Fruit fly (Drosophila melanogaster) whole organism, pupa: ENCODE data around the gene eEF2.
A peak's percentile ranks its signal among the peaks of the same experiment; 100 is the strongest.

ENCODE experiments used
- CG10348 ChIP-seq: fragments of 200-800 bp; sonication (Bioruptor generic); IDR thresholded peaks from 2 replicates; pipeline ENCODE4 v1.3.6; 2022; ENCODE audit warnings: missing biosample characterization, missing genetic modification characterization
- CG12605 ChIP-seq: fragments of 200-800 bp; sonication (Bioruptor generic); IDR thresholded peaks from 2 replicates; pipeline ENCODE4 v1.3.6; 2022; ENCODE audit warnings: missing biosample characterization, missing genetic modification characterization
- CG13204 ChIP-seq: fragments of 200-800 bp; sonication (Bioruptor generic); optimal IDR thresholded peaks from 2 replicates; lab custom pipeline; 2018; ENCODE audit warnings: missing biosample characterization, mild to moderate bottlenecking, missing genetic modification characterization, moderate library complexity
- CG14655 ChIP-seq: fragments of 200-800 bp; sonication (Bioruptor generic); optimal IDR thresholded peaks from 3 replicates; lab custom pipeline; 2017; ENCODE audit warnings: mild to moderate bottlenecking, missing biosample characterization, missing genetic modification reagents, missing genetic modification characterization
- CG15710 ChIP-seq: fragments of 200-800 bp; sonication (Bioruptor generic); optimal IDR thresholded peaks from 2 replicates; lab custom pipeline; 2018; ENCODE audit warnings: missing biosample characterization, mild to moderate bottlenecking, missing genetic modification characterization, moderate library complexity
- CG17806 ChIP-seq: fragments of 200-800 bp; sonication (Bioruptor generic); optimal IDR thresholded peaks from 2 replicates; lab custom pipeline; 2018; ENCODE audit warnings: missing biosample characterization, mild to moderate bottlenecking, missing genetic modification characterization, moderate library complexity
- CG32121 ChIP-seq: fragments of 200-800 bp; sonication (Bioruptor generic); IDR thresholded peaks from 2 replicates; pipeline ENCODE4 v1.3.6; 2022; ENCODE audit warnings: missing biosample characterization, missing genetic modification characterization
- CG34367 ChIP-seq: fragments of 200-800 bp; sonication (Bioruptor generic); optimal IDR thresholded peaks from 2 replicates; lab custom pipeline; 2018; ENCODE audit warnings: missing biosample characterization, mild to moderate bottlenecking, missing genetic modification characterization
- CG4496 ChIP-seq: fragments of 200-800 bp; sonication (Bioruptor generic); IDR thresholded peaks from 3 replicates; pipeline ENCODE4 v1.3.6; 2022; ENCODE audit warnings: missing biosample characterization, missing genetic modification characterization
- CG8159 ChIP-seq: fragments of 200-800 bp; sonication (Bioruptor generic); optimal IDR thresholded peaks from 3 replicates; lab custom pipeline; 2018; ENCODE audit warnings: missing biosample characterization, mild to moderate bottlenecking, missing genetic modification characterization, moderate library complexity
- CG8301 ChIP-seq: fragments of 200-800 bp; sonication (Bioruptor generic); optimal IDR thresholded peaks from 2 replicates; lab custom pipeline; 2018; ENCODE audit warnings: missing biosample characterization, mild to moderate bottlenecking, missing genetic modification characterization
- CG9948 ChIP-seq: fragments of 200-800 bp; sonication (Bioruptor generic); optimal IDR thresholded peaks from 2 replicates; lab custom pipeline; 2018; ENCODE audit warnings: missing biosample characterization, mild to moderate bottlenecking, missing genetic modification characterization, moderate library complexity
- D1 ChIP-seq: fragments of 200-800 bp; sonication (Bioruptor generic); optimal IDR thresholded peaks from 2 replicates; lab custom pipeline; 2018; ENCODE audit warnings: missing biosample characterization, mild to moderate bottlenecking, missing genetic modification characterization, moderate library complexity
- EcR ChIP-seq: fragments of 200-800 bp; sonication (Bioruptor generic); optimal IDR thresholded peaks from 3 replicates; lab custom pipeline; 2019; ENCODE audit warnings: missing biosample characterization, missing genetic modification characterization, mild to moderate bottlenecking, moderate library complexity, missing genetic modification reagents
- Ets98B ChIP-seq: fragments of 200-800 bp; sonication (Bioruptor generic); IDR thresholded peaks from 2 replicates; pipeline ENCODE4 v1.3.6; 2022; ENCODE audit warnings: missing biosample characterization, missing genetic modification characterization
- Pif1A ChIP-seq: fragments of 200-800 bp; sonication (Bioruptor generic); optimal IDR thresholded peaks from 3 replicates; lab custom pipeline; 2016; ENCODE audit warnings: missing biosample characterization, missing genetic modification characterization
- Pif1B ChIP-seq: fragments of 200-800 bp; sonication (Bioruptor generic); optimal IDR thresholded peaks from 3 replicates; lab custom pipeline; 2016; ENCODE audit warnings: missing biosample characterization, missing genetic modification characterization
- Snoo ChIP-seq: fragments of 200-800 bp; sonication (Bioruptor generic); optimal IDR thresholded peaks from 3 replicates; lab custom pipeline; 2017; ENCODE audit warnings: missing biosample characterization, mild to moderate bottlenecking, missing genetic modification characterization, inconsistent platforms
- fd96Ca ChIP-seq: fragments of 200-800 bp; sonication (Bioruptor generic); IDR thresholded peaks from 3 replicates; pipeline ENCODE4 v1.3.6; 2022; ENCODE audit warnings: missing biosample characterization, missing genetic modification characterization
- gl ChIP-seq: fragments of 200-800 bp; sonication (Bioruptor generic); optimal IDR thresholded peaks from 2 replicates; lab custom pipeline; 2018; ENCODE audit warnings: missing biosample characterization, mild to moderate bottlenecking, missing genetic modification characterization
- rn ChIP-seq: fragments of 200-800 bp; sonication (Bioruptor generic); IDR thresholded peaks from 2 replicates; pipeline ENCODE4 v1.3.6; 2022; ENCODE audit warnings: missing biosample characterization, missing genetic modification characterization

Gene eEF2

DNA sequence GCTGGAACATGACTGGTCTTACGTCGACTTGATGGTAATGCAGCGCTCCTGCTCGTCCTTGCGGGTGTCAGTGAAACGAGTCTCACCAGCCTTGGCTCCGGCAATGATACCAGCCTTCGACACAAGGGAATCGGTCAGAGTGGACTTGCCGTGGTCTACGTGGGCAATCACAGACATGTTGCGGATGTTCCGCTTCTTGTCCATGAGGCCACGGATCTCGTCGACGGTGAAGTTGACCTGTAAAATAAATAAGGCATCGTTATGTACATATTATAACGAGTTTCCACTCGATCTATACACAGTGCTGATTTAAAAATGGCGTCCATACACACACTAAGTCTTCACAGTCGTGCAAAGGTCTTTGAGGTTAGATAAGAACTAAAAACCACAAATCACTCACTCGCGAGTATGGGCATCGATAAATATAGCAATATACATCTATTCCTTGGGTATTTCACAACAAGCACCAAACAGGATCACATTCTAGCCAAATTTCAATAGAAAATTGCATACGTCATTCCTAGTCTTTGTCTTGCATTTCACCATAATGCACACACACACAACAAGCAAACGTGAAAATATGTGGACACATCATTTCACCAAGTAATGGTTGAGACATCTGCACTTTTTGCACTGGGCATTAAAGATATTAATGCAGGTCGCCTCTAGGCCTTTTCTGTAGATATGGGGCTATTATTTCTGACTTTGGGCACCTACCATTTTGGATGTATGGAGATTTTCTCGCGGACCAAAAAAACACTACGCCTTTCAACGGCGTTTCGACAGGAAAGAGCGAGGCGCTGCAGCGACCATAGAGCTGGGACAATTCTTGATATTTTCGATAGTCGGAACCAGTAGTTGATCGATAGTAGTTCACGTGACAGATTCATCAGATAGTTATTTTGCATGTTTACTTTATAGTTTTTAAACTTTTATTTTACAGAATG is at the start of gene eEF2:
eEF2 (minus strand) TSS at position 843 of the 947 bp plus-strand sequence.
- TF ChIP-seq D1 (peak; percentile 26), CG32121 (0 out of 2 replicates have a peak, but pooled peaks have one; percentile 14), Pif1B (GFP tag; lab: Kevin White, UChicago) (peak; percentile 64), CG4496 (GFP tag; lab: Robert Waterston, UW) (no peak), CG9948 (peak; percentile 31), EcR (GFP tag; lab: Kevin White, UChicago) (no peak), Ets98B (GFP tag; lab: Robert Waterston, UW) (peak; percentile 49), CG17806 (no peak), Snoo (tag; lab: Kevin White, UChicago) (peak; percentile 81), rn (GFP tag; lab: Robert Waterston, UW) (no peak), CG8159 (tag; lab: Kevin White, UChicago) (peak; percentile 54), CG8301 (peak; percentile 25), CG13204 (GFP tag; lab: Kevin White, UChicago) (no peak), fd96Ca (no peak), gl (tag; lab: Kevin White, UChicago) (peak; percentile 36), Pif1A (GFP tag; lab: Kevin White, UChicago) (peak; percentile 63), CG14655 (GFP tag; lab: Kevin White, UChicago) (no peak), CG12605 (GFP tag; lab: Robert Waterston, UW) (peak; percentile 65), CG15710 (peak; percentile 61), CG34367 (tag; lab: Kevin White, UChicago) (peak; percentile 62), CG10348 (GFP tag; lab: Robert Waterston, UW) (no peak)
- TF ChIP-seq, all 21 proteins: peak for 13

DNA sequence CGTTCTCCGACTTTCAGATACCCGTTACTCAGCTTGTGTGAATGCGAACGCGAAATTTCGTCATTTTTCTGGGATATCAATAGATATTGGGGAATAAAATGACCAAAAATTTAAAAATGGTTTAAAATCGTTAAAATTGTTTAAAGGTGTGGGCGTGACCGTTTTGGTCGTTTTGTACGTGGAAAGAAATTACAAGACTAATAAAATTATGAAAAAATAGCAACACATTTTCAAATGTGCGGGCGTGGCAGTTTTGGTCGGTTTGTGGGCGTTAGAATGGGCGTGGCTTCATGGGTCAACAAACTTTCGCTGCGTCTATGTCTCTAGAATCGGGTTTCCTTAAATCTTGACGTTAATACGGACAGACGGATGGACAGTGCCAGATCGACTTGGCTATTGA is 44.1 kb upstream of the eEF2 start:
- TF ChIP-seq rn (GFP tag; lab: Robert Waterston, UW): no peak
- no peak for TF ChIP-seq CG12605 (GFP tag; lab: Robert Waterston, UW)
- no peak for TF ChIP-seq CG9948
- no peak for TF ChIP-seq CG10348 (GFP tag; lab: Robert Waterston, UW)
- no peak for TF ChIP-seq CG15710
- no peak for TF ChIP-seq Pif1B (GFP tag; lab: Kevin White, UChicago)
- no peak for TF ChIP-seq Snoo (tag; lab: Kevin White, UChicago)
- TF ChIP-seq Pif1A (GFP tag; lab: Kevin White, UChicago): no peak
- TF ChIP-seq CG32121: no peak
- TF ChIP-seq gl (tag; lab: Kevin White, UChicago): no peak
- no peak for TF ChIP-seq fd96Ca
- TF ChIP-seq CG4496 (GFP tag; lab: Robert Waterston, UW): no peak

DNA sequence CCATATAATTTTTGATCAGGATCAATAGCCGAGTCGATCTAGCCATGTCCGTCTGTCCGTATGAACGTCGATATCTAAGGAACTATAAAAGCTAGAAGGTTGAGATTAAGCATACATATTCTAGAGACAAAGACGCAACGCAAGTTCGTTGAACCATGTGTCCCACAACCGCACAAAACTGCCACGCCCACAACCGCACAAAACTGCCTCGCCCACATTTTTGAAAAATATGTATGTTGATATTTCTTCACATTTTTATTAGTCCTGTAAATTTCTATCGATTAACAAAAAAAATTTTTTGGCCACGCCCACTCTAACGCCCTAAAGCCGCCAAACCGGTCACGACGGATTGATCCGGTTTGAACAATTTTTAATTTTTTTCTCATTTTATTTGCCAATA is 7.4 kb upstream of the eEF2 start:
- TF ChIP-seq CG32121: no peak
- TF ChIP-seq CG14655 (GFP tag; lab: Kevin White, UChicago): no peak
- TF ChIP-seq CG17806: no peak
- TF ChIP-seq fd96Ca: no peak
- no peak for TF ChIP-seq Pif1B (GFP tag; lab: Kevin White, UChicago)
- no peak for TF ChIP-seq D1

DNA sequence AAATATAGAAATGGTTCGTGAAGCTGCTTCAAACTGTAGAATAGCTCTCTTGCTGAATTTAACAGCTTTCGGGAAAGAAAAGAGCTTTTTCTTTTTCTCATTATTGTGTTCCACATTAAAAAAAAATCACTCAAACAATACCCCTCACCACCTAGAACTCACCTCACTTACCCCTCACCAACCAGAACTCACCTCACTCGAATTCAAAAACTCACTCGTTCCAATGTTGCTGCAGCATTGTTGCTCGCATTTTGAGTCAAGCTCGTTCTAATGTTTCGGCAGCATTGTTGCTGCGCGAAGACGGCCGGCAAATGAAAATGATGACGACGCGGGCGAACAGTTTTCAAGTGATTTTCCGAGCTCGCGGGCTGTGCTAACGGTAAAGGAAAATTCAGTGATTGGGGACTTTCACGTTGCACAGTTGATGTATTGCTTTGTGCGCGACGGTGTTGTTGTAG is 1.8 kb upstream of the eEF2 start, which contains the start of gene nolo:
nolo (plus strand) TSS at position 339 of the 458 bp plus-strand sequence.
- no peak for TF ChIP-seq CG14655 (GFP tag; lab: Kevin White, UChicago)
- no peak for TF ChIP-seq CG10348 (GFP tag; lab: Robert Waterston, UW)
- TF ChIP-seq rn (GFP tag; lab: Robert Waterston, UW): no peak
- no peak for TF ChIP-seq gl (tag; lab: Kevin White, UChicago)
- no peak for TF ChIP-seq CG9948
- no peak for TF ChIP-seq fd96Ca
- TF ChIP-seq EcR (GFP tag; lab: Kevin White, UChicago): no peak
- no peak for TF ChIP-seq Pif1A (GFP tag; lab: Kevin White, UChicago)
- no peak for TF ChIP-seq D1
- TF ChIP-seq Pif1B (GFP tag; lab: Kevin White, UChicago): no peak
- no peak for TF ChIP-seq CG13204 (GFP tag; lab: Kevin White, UChicago)
- TF ChIP-seq CG12605 (GFP tag; lab: Robert Waterston, UW): no peak
- no peak for TF ChIP-seq CG15710
- TF ChIP-seq CG32121: no peak
- TF ChIP-seq Ets98B (GFP tag; lab: Robert Waterston, UW): no peak
- TF ChIP-seq CG17806: no peak
- TF ChIP-seq Snoo (tag; lab: Kevin White, UChicago): no peak

DNA sequence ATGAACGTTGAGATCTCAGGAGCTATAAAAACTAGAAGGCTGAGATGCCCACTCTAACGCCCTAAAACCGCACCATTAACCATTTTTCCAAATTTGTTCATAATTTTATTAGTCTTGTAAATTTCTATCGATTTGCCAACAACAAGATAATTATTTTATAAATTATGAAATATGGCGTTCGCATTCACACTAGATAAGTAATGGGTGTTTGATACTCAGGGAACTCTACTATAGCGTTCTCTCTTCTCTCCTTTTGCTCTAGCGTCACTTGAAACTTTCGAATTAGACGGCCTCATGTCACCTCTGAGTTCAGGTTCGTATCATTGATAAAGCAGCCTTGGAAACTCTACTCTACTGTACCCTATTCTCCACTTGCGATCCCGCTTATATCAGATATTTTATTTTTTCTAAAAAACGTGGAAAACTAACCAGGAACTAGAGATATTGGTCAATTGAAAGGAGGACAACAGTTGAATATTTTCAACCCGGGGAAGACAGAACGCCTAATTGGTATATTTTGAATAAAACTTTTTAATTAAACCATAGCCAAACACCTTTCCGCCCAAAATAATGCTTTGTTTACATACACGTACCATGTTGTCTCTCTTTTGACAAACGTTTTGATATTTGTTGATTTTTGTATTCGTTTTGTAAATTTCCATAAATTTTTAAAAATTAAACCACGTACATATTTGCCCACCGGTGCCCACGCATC is 1.2 kb upstream of the eEF2 start:
- TF ChIP-seq gl (tag; lab: Kevin White, UChicago): no peak
- TF ChIP-seq CG4496 (GFP tag; lab: Robert Waterston, UW): no peak
- no peak for TF ChIP-seq CG14655 (GFP tag; lab: Kevin White, UChicago)
- no peak for TF ChIP-seq D1
- no peak for TF ChIP-seq fd96Ca
- TF ChIP-seq CG8301: no peak
- TF ChIP-seq EcR (GFP tag; lab: Kevin White, UChicago): no peak
- TF ChIP-seq rn (GFP tag; lab: Robert Waterston, UW): no peak
